Worm (Caenorhabditis elegans) whole organism, dauer: Measurements from ENCODE around the gene C02B10.4.

Source experiments
- unc-62 ChIP-seq: sonication (generic microtip); optimal IDR thresholded peaks from 2 replicates; lab custom pipeline; 2017; ENCODE audit warnings: missing biosample characterization, missing genetic modification reagents, missing genetic modification characterization

Gene C02B10.4

DNA sequence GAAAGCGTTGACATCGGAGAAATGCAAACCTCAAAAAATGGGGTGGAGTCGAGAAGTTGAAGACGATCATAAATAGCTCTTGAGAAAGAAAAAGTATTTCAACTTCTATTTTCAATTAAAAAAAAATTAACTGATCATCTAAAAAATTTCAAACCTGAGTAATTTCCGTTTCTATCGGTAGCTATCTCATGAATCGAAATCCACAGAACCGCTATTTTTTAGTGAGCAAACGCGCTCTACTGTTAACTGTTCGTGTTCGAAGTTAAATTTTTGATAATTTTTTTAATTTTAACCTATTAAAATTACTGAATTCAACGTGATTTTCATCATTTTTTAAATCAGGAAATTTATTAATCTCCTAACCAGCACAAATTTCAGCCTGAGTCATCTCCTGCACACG, 7.6 kb upstream of the C02B10.4 start:
- no peak for TF ChIP-seq unc-62 (GFP tag; lab: Kevin White, UChicago)

DNA sequence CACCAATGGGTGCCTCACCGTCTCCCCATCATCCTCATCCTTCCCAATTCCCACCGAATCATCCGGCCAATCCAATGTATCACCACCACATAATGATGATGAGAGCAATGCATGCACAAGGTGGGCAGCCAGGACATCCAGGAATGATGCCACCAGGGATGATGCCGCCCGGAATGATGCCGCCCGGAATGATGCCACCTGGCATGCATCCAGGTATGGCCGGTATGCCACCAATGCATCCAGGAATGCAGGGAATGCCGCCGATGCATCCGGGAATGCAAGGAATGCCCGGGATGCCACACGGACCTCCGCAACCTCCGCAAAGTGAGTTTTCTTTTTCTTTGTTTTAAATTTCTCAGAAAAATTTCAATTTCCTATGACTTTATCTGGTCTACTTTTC, 5.6 kb upstream of the C02B10.4 start:
- no peak for TF ChIP-seq unc-62 (GFP tag; lab: Kevin White, UChicago)

DNA sequence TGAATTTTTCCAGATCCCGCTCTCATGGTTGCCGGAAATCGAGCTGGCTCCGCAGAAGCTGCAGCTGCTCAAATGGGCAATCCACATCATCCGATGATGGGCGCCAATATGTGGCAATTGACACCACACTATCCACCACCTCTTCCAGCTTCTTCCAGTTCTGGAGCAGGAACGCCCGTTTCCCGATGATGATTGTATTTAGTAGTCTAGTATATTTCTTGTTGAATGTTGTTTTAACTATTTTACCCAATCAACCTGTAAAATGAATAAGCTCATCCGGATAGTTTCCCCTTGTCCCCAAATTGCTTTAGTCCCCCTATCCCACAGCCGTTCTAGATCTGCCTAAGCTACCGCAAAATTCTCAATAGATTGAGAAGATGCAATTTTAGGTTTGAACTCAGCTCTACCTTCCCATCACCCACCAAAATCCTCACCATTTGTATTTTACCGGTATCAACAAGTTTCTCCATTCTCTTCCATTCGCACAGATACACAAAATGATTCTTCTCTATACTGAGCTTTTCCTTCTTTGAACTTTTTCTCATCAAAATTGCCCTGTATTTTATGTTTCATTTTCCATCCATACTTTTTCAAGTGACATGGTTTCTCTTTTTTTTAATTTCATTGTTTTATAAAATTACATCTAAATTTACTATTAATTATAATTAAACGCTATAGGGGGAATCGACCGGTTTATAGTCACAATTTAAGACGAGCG, 5.0 kb upstream of the C02B10.4 start:
- TF ChIP-seq unc-62 (GFP tag; lab: Kevin White, UChicago) = no peak

DNA sequence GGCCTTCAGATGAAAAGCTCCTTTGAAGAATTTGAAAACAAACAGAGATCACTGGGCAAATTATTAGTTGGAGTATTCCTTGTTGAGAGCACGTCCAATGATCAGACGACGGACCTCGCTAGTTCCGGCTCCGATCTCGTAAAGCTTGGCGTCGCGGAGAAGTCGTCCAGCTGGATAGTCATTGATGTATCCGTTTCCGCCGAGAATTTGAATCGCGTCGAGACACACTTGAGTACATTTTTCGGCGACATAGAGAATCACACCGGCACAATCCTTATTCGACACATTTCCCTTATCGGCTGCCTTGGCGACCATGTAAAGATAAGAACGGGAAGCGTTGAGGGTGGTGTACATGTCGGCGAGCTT, 4.4 kb upstream of the C02B10.4 start:
- TF ChIP-seq unc-62 (GFP tag; lab: Kevin White, UChicago) = no peak

DNA sequence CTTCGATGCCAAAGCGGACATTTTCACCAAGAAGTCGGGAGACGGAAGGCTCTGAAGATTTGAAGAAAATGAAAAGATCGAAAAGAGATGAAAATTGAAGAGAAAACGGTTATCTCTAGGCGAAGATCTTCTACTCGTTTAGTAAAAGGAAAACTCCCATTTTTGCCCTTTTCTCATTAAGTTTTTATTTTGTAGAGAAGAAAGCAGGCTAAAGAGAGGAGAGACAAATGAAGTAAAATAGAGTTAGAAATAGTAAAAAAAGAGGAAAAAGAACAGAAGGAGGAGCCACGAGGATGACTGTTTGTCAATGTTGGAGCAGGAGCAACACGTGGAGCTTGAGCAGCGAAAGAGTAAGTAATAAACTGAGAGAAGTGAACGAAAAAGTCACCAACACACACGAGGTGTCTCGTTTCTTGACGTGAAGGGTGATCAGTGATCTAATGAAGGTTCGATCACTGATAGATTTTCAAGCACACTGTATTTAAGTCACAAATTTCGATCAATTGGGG, 2.5 kb upstream of the C02B10.4 start, which contains the start of gene ivd-1:
Gene ivd-1, minus strand, starts transcription at position 51 of the 509 bp plus-strand sequence.
- no peak for TF ChIP-seq unc-62 (GFP tag; lab: Kevin White, UChicago)

DNA sequence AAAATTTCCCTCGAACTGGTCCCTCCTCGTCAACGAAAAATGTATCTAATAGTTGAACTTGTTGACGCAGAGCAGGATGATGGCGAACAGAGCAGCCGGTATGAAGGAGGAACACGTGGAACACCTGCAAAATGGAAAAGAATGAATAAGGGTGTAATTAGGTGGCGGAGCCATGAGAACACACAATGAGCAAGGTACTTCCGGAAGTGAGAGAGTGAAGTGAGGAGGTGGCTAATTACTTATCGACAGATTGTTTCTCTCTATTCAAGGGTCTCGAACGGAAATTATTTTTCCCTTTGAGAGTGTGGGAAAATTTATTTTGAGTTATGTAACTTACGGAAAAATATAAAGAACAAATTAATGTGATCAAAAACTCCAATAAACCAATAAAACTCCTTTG, 2.1 kb downstream of the C02B10.4 start:
- no peak for TF ChIP-seq unc-62 (GFP tag; lab: Kevin White, UChicago)

DNA sequence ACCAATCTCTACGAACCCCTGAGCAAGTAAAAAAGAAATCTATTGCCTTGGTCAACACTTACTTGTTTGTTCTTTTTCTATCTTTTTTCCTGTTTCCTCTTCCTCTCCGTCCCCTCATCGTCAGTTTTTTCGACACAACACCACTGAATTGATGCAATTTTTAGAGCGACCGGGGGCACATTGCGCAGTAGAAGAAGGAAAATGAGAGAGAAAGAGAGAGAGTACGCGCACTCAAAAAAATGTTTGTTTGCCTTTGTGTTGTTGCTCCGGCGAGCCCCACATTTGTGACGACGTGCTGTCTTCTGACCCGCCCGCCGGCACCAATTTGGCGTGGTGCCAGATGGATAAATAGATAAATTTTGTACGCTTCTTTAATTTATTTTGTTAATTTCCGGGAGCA, 8.8 kb downstream of the C02B10.4 start:
- TF ChIP-seq unc-62 (GFP tag; lab: Kevin White, UChicago) = no peak

DNA sequence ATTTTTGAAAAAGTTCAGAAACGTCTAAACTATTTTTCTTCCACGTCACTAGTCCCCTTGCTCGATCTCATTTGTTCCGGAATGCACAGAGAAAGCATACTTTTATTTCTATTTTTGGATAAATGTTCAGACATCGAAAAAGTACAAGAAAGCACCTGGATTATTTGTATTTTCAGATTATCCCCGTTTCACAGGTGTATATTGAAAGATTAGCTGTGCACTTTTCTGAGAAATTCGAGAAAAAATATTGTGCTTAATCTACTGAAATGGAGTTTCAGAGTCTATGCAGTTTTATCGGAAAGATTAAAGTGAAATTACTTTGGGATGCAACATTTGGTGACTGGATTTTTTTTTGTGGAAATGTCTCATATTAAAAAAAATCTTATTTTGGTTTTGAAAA, 10.6 kb downstream of the C02B10.4 start:
- TF ChIP-seq unc-62 (GFP tag; lab: Kevin White, UChicago) = no peak

DNA sequence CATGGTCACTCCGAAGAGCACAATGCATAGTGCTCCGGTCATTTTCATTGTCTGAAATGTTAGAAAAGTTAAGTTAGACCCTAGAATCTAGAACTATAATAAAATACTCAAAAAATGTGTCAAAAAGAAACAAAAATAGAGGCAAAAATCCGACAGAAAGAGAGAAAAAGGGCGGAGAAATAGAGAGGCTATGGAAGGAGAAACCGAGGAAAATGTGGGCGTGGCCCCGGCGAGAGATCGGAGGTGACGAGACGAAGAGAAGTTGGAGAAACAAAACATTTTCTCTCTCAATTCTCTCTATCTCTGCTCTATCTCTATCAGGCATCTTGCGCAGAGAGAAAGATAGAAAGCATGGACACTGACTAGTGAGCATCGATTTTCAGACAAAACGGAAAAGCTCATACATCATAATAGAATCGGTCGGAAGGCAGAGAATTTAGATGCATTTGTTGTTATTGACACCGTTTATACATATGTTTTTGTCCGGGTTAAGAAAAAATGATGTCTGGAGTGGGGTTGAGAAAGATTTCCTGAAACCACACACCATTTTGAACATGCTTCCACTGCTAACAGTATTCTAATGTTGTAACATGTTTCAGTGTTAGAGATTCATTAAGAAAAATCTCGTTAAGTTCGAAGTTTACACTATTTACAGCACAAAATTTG, 12.0 kb downstream of the C02B10.4 start, which contains the start of gene C02B10.3:
Gene C02B10.3, minus strand, starts transcription at position 51 of the 666 bp plus-strand sequence.
- TF ChIP-seq unc-62 (GFP tag; lab: Kevin White, UChicago) = no peak

DNA sequence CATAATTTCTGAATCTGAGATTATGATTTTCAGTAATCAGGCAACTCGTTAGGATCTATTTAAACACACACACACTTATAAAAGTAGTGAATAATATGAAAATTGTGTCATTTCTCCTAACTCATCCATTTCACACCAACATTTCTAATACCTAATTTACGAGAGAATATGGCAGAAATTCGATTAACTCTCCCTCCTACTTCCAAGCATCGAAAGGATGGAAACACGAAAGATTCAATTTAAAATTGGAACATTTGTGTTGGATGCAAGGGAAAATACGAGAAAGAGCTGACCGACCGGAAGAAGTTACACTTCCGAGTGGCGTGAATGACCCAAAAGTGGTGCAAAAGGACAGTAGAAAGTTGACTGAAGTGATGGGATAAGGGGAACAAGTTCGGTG, 17.6 kb downstream of the C02B10.4 start:
- no peak for TF ChIP-seq unc-62 (GFP tag; lab: Kevin White, UChicago)

DNA sequence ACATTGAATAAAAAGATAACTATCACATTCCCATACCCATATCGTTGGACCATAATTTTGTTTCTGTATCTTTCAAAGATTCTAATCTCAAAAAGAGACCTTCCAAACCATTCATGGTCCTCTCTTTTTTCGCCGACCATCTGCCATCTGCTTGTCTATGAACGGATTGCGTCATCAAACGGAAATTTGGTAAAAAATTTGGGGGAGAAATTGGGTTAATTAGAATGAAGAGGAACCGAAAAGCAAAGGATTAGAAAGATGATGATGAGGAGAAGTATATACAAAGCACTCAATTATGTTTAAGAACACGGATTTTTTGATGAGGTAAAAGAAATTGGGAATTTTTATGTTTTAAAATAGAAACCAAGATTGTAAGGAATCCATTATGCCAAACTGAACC, 18.6 kb downstream of the C02B10.4 start:
- no peak for TF ChIP-seq unc-62 (GFP tag; lab: Kevin White, UChicago)

DNA sequence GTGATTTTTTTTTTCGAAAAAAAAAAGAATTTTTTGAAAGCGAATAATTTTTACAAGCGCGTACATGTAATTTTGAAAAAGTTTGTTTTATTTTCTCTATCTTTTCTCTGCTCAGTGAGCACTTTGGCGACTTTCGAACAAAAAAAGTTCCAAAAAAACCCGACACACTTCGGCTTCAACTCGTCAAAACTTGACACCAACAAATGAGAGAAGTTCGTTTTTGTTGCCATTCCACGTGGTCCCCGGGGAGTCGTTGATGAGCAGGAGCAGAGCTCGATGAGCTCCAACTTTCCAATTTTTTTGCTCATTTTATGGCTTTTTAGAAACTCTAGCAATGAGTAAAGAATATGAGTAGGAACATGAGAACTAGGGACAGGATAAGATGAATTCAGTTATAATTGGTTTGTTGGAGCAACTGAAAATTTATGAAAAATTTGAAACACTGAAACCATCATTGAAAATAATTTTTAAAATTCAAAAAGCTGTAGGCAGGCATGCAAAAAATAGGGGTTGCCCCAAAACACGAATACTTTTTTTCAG, 19.1 kb downstream of the C02B10.4 start:
- no peak for TF ChIP-seq unc-62 (GFP tag; lab: Kevin White, UChicago)

DNA sequence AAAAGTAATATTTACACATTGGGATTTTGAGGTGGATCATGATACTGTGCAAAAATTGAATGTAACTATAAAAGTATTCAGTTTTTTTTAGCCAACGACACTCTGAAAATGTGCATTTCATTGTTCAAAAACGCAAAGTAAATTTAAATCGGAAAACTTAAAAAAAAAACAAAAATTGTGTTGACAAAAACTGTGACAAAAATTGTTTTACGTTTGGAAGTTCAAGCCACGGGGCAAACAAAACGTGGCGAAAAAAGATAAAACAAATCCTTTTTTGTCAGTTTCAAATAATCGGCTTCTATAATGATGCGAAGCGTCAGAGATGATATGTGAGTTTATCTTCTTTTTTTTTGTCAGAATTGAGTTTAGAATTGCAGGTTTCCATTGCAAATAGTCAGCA, 20.1 kb downstream of the C02B10.4 start, which contains the start of gene AC7.3:
Gene AC7.3, plus strand, starts transcription at position 301 of the 400 bp plus-strand sequence.
- TF ChIP-seq unc-62 (GFP tag; lab: Kevin White, UChicago) = no peak

DNA sequence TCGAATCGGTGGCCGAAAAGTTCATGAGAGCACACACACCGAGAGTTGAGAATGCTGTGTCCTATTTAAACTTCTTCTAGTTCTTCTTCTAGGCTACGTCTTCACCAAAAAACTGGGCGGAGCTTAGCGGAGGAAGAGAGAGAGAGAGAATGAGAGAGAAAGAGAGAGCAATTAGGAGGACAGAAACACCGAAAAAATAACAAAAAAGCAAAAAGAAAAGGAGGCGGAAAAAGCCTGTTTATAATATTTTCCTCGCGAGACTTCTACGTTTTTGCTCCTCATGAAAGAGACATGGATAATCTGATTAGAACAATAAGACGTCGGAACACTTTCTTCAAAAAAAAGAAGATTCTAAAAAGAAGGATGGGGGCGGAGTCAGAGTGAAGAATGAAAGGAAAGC, 30.6 kb downstream of the C02B10.4 start, which contains the start of gene tkr-3:
Gene tkr-3, minus strand, starts transcription at position 101 of the 400 bp plus-strand sequence.
- TF ChIP-seq unc-62 (GFP tag; lab: Kevin White, UChicago) = no peak

DNA sequence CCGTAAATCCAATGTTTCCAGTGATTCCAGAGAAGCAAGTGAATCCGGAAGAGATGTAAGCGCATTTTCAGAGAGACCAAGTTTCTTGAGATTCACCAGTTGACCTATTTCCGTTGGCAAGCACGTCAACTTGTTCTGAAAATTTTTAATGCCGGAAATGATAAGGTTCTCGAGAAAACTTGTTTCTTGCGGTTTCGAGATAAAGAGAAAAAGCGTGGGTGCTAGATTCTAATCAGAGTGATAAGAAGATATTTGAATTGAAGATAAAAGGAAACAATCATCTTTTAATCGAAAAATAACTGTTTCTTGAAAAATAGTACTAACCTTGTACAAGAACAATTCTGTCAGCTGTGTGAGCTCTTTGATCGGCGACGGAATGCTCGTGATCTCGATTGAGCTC, 40.4 kb downstream of the C02B10.4 start:
- TF ChIP-seq unc-62 (GFP tag; lab: Kevin White, UChicago) = no peak

DNA sequence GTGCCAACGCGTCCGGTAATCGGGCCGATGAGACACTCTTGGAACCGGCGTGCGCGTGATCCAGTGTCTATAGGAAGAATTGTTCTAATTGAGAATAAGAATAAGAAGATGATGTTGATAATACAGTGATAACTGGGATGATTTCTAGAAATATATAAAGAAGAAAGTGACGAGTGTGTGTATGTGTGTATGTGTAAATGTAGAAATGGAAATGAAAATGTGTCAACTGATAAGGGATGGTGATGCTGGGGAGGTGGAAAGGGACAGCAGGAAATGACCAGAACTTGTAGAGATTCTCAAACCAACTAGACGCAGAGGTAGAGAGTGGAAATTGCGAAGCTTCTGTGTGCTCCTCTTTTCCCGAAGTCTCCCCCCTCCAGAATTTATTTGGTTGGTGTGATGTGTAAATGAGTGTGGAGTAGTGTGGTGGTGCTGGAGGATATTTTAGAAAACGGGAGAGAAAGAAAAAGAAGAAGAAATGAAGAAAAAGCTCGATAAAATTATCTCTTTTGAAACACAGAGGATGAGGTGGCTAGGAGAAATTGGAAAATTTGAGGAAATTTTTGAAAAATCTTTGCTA, 42.5 kb downstream of the C02B10.4 start:
- TF ChIP-seq unc-62 (GFP tag; lab: Kevin White, UChicago) = no peak
